Fruit fly (Drosophila melanogaster): ENCODE measurements around the gene krz.

Gene krz

dm6 chr3R:32060214-32060613, 8.4 kb upstream of the krz start:
- TF ChIP-seq OdsH (GFP tag; optimal IDR thresholded peaks at IDR 0.05) (no peak), GATAd (GFP tag; optimal IDR thresholded peaks at IDR 0.05) (no peak), psq (GFP tag; optimal IDR thresholded peaks at IDR 0.05) (no peak), lola (GFP tag; optimal IDR thresholded peaks at IDR 0.05) (no peak), pan (optimal IDR thresholded peaks at IDR 0.05) (no peak), CG32264 (GFP tag; optimal IDR thresholded peaks at IDR 0.05) (no peak), Vsx2 (GFP tag; optimal IDR thresholded peaks at IDR 0.05; ENCODE audit: partially characterized antibody) (no peak), h (GFP tag; optimal IDR thresholded peaks at IDR 0.05) (no peak), jim (GFP tag; optimal IDR thresholded peaks at IDR 0.05) (no peak), tai (GFP tag; optimal IDR thresholded peaks at IDR 0.05) (no peak), rgr (GFP tag; optimal IDR thresholded peaks at IDR 0.05) (no peak), Dfd (GFP tag; optimal IDR thresholded peaks at IDR 0.05) (no peak), dl (GFP tag; optimal IDR thresholded peaks at IDR 0.05; ENCODE audit: insufficient read depth in 1 of 2, partially characterized antibody in 2 of 2) (no peak), sage (GFP tag; optimal IDR thresholded peaks at IDR 0.05) (no peak), N (GFP tag; optimal IDR thresholded peaks at IDR 0.05) (no peak), foxo (GFP tag; optimal IDR thresholded peaks at IDR 0.05) (no peak), br (GFP tag; optimal IDR thresholded peaks at IDR 0.05) (no peak), Sp1 (GFP tag; optimal IDR thresholded peaks at IDR 0.05) (no peak), Jra (GFP tag; optimal IDR thresholded peaks at IDR 0.05) (no peak), Abd-B (GFP tag; optimal IDR thresholded peaks at IDR 0.05) (no peak)

dm6 chr3R:32052504-32052815, 667 bp upstream of the krz start:
- TF ChIP-seq N (GFP tag; optimal IDR thresholded peaks at IDR 0.05) (peak; percentile 71), Hr78 (GFP tag; optimal IDR thresholded peaks at IDR 0.05) (peak; percentile 21), Vsx2 (GFP tag; optimal IDR thresholded peaks at IDR 0.05; ENCODE audit: partially characterized antibody) (no peak), br (GFP tag; optimal IDR thresholded peaks at IDR 0.05) (no peak), Rel (GFP tag; optimal IDR thresholded peaks at IDR 0.05) (no peak), Rel (tag; optimal IDR thresholded peaks at IDR 0.05) (no peak)

- TF ChIP-seq jim (GFP tag; optimal IDR thresholded peaks at IDR 0.05), result no peak
- TF ChIP-seq CG9705 (GFP tag; optimal IDR thresholded peaks at IDR 0.05), result no peak
- no peak for TF ChIP-seq dsf (GFP tag; optimal IDR thresholded peaks at IDR 0.05; ENCODE audit: borderline replicate concordance)
- TF ChIP-seq pan (optimal IDR thresholded peaks at IDR 0.05), result no peak
- TF ChIP-seq br (GFP tag; optimal IDR thresholded peaks at IDR 0.05), result no peak
- no peak for TF ChIP-seq h (GFP tag; optimal IDR thresholded peaks at IDR 0.05)
- no peak for TF ChIP-seq woc (GFP tag; optimal IDR thresholded peaks at IDR 0.05)
- no peak for TF ChIP-seq lola (GFP tag; optimal IDR thresholded peaks at IDR 0.05)
- TF ChIP-seq sv (GFP tag; optimal IDR thresholded peaks at IDR 0.05), result no peak
- TF ChIP-seq ey (GFP tag; optimal IDR thresholded peaks at IDR 0.05), result no peak
- no peak for TF ChIP-seq brk (GFP tag; optimal IDR thresholded peaks at IDR 0.05)
- TF ChIP-seq Vsx2 (GFP tag; optimal IDR thresholded peaks at IDR 0.05; ENCODE audit: partially characterized antibody), result no peak
- TF ChIP-seq N (GFP tag; optimal IDR thresholded peaks at IDR 0.05), result no peak
- no peak for TF ChIP-seq Abd-B (GFP tag; optimal IDR thresholded peaks at IDR 0.05)
- TF ChIP-seq psq (GFP tag; optimal IDR thresholded peaks at IDR 0.05), result no peak
- no peak for TF ChIP-seq HLH106 (tag; optimal IDR thresholded peaks at IDR 0.05)
- TF ChIP-seq Myc (optimal IDR thresholded peaks at IDR 0.05), result no peak
- no peak for TF ChIP-seq tai (GFP tag; optimal IDR thresholded peaks at IDR 0.05)
- no peak for TF ChIP-seq Hr83 (GFP tag; optimal IDR thresholded peaks at IDR 0.05; ENCODE audit: poor library complexity, severe bottlenecking)
- TF ChIP-seq foxo (GFP tag; optimal IDR thresholded peaks at IDR 0.05), result no peak
Measured at dm6 chr3R:32050685-32051084, 1.1 kb downstream of the krz start.

- TF ChIP-seq tai (GFP tag; optimal IDR thresholded peaks at IDR 0.05) (no peak), dl (GFP tag; optimal IDR thresholded peaks at IDR 0.05; ENCODE audit: insufficient read depth in 1 of 2, partially characterized antibody in 2 of 2) (no peak), dmrt93B (GFP tag; optimal IDR thresholded peaks at IDR 0.05) (no peak), usp (GFP tag; optimal IDR thresholded peaks at IDR 0.05) (no peak), sage (GFP tag; optimal IDR thresholded peaks at IDR 0.05) (no peak)
Measured at dm6 chr3R:32046658-32047057, 5.1 kb downstream of the krz start.

dm6 chr3R:32043778-32044177, 8.0 kb downstream of the krz start:
- TF ChIP-seq jim (GFP tag; optimal IDR thresholded peaks at IDR 0.05) (no peak), Abd-B (GFP tag; optimal IDR thresholded peaks at IDR 0.05) (no peak)

Data from whole organism, wandering third instar larva.